Worm (Caenorhabditis elegans): ENCODE results near the gene dmsr-8.

ce11 chrV:10462066-10462465, 52.1 kb downstream of the dmsr-8 start, which contains the start of gene chw-1:
- TF ChIP-seq fkh-10 (GFP tag; optimal IDR thresholded peaks at IDR 0.05) (no peak), nhr-28 (tag; optimal IDR thresholded peaks at IDR 0.05) (no peak), pqm-1 (tag; optimal IDR thresholded peaks at IDR 0.05) (no peak), nhr-237 (tag; optimal IDR thresholded peaks at IDR 0.05) (no peak), lin-39 (tag; optimal IDR thresholded peaks at IDR 0.05) (no peak), ZK546.5 (tag; optimal IDR thresholded peaks at IDR 0.05) (no peak)
